Fruit fly (Drosophila melanogaster) whole organism, wandering third instar larva: ENCODE data around the gene wkd.
A peak's percentile ranks its signal among the peaks of the same experiment; 100 is the strongest.

Source experiments
- Abd-B ChIP-seq: fragments of >200 bp; optimal IDR thresholded peaks from 2 replicates; lab custom pipeline; 2017; ENCODE audit warnings: missing biosample characterization, missing genetic modification characterization
- CG32264 ChIP-seq: fragments of 200-800 bp; sonication (Bioruptor generic); optimal IDR thresholded peaks from 2 replicates; lab custom pipeline; 2016; ENCODE audit warnings: missing biosample characterization, missing genetic modification characterization
- CG9705 ChIP-seq: fragments of 200-800 bp; sonication (Bioruptor generic); optimal IDR thresholded peaks from 2 replicates; lab custom pipeline; 2018; ENCODE audit warnings: missing biosample characterization, mild to moderate bottlenecking, missing genetic modification characterization
- Dif ChIP-seq: fragments of 200-275, 200-300 bp; sonication (Bioruptor generic); optimal IDR thresholded peaks from 2 replicates; lab custom pipeline; 2018; ENCODE audit warnings: missing biosample characterization, missing genetic modification characterization; ENCODE audit not compliant: partially characterized antibody
- GATAd ChIP-seq: sonication (Bioruptor generic); optimal IDR thresholded peaks from 2 replicates; lab custom pipeline; 2016; ENCODE audit warnings: missing biosample characterization, missing genetic modification characterization
- HLH106 ChIP-seq: fragments of 200-800 bp; optimal IDR thresholded peaks from 3 replicates; lab custom pipeline; 2019; ENCODE audit warnings: missing biosample characterization, mild to moderate bottlenecking, missing genetic modification characterization, moderate library complexity
- Hnf4 ChIP-seq: fragments of 200-800 bp; sonication (Bioruptor generic); optimal IDR thresholded peaks from 2 replicates; lab custom pipeline; 2016; ENCODE audit warnings: missing biosample characterization, mild to moderate bottlenecking, missing genetic modification characterization
- Hr83 ChIP-seq: fragments of 200-300 bp; sonication (Bioruptor generic); optimal IDR thresholded peaks from 2 replicates; lab custom pipeline; 2016; ENCODE audit warnings: missing biosample characterization, mild to moderate bottlenecking, missing genetic modification characterization, moderate library complexity; ENCODE audit not compliant: poor library complexity, severe bottlenecking
- Jra ChIP-seq: sonication (Bioruptor generic); optimal IDR thresholded peaks from 2 replicates; lab custom pipeline; 2016; ENCODE audit warnings: missing biosample characterization, missing genetic modification characterization
- Mio ChIP-seq: sonication (Bioruptor generic); optimal IDR thresholded peaks from 2 replicates; lab custom pipeline; 2016; ENCODE audit warnings: missing biosample characterization, missing genetic modification characterization
- Myc ChIP-seq: fragments of >200 bp; optimal IDR thresholded peaks from 2 replicates; lab custom pipeline; 2017
- N ChIP-seq: fragments of >200 bp; optimal IDR thresholded peaks from 2 replicates; lab custom pipeline; 2018; ENCODE audit warnings: missing biosample characterization, missing external identifiers, missing genetic modification characterization
- OdsH ChIP-seq: fragments of 200-800 bp; sonication (Bioruptor generic); optimal IDR thresholded peaks from 2 replicates; lab custom pipeline; 2016; ENCODE audit warnings: missing biosample characterization, mild to moderate bottlenecking, missing genetic modification characterization
- Rel ChIP-seq, 2 experiments: fragments of 200-800 bp; sonication (Bioruptor generic) in 1 of 2; optimal IDR thresholded peaks; 2 replicates in 1 of 2; 3 replicates in 1 of 2; lab custom pipeline; 2016 to 2019; ENCODE audit warnings: mild to moderate bottlenecking in 2 of 2, missing biosample characterization in 2 of 2, missing genetic modification characterization in 2 of 2, moderate library complexity in 1 of 2
- Sp1 ChIP-seq: fragments of 200-800 bp; sonication (Bioruptor generic); optimal IDR thresholded peaks from 3 replicates; lab custom pipeline; 2019; ENCODE audit warnings: missing biosample characterization, mild to moderate bottlenecking, missing genetic modification characterization, moderate library complexity
- Vsx2 ChIP-seq: fragments of 200-300, 225-300 bp; sonication (Bioruptor generic); optimal IDR thresholded peaks from 2 replicates; lab custom pipeline; 2018; ENCODE audit warnings: missing biosample characterization, missing genetic modification characterization; ENCODE audit not compliant: partially characterized antibody
- br ChIP-seq: fragments of 200-800 bp; sonication (Bioruptor generic); optimal IDR thresholded peaks from 2 replicates; lab custom pipeline; 2016; ENCODE audit warnings: missing biosample characterization, missing genetic modification characterization
- brk ChIP-seq: fragments of 200-800 bp; sonication (Bioruptor generic); optimal IDR thresholded peaks from 2 replicates; lab custom pipeline; 2016; ENCODE audit warnings: missing biosample characterization, mild to moderate bottlenecking, missing genetic modification characterization
- dmrt93B ChIP-seq: fragments of 200-800 bp; sonication (Bioruptor generic); optimal IDR thresholded peaks from 2 replicates; lab custom pipeline; 2018; ENCODE audit warnings: missing biosample characterization, mild to moderate bottlenecking, missing genetic modification characterization
- dsf ChIP-seq: sonication (Bioruptor generic); optimal IDR thresholded peaks from 2 replicates; lab custom pipeline; 2016; ENCODE audit warnings: missing biosample characterization, missing genetic modification characterization, borderline replicate concordance
- ey ChIP-seq: fragments of 200-800 bp; sonication (Bioruptor generic); optimal IDR thresholded peaks from 2 replicates; lab custom pipeline; 2016; ENCODE audit warnings: missing biosample characterization, missing genetic modification characterization
- foxo ChIP-seq, 2 experiments: fragments of 200-800 bp; sonication (Bioruptor generic); optimal IDR thresholded peaks; 2 replicates in 1 of 2; 3 replicates in 1 of 2; lab custom pipeline; 2016 to 2017; ENCODE audit warnings: missing biosample characterization in 2 of 2, missing genetic modification characterization in 2 of 2
- h ChIP-seq: fragments of 200-800 bp; sonication (Bioruptor generic); optimal IDR thresholded peaks from 3 replicates; lab custom pipeline; 2016; ENCODE audit warnings: missing biosample characterization, mild to moderate bottlenecking, missing genetic modification characterization
- lola ChIP-seq: fragments of >200 bp; optimal IDR thresholded peaks from 2 replicates; lab custom pipeline; 2017; ENCODE audit warnings: missing biosample characterization, missing genetic modification characterization
- psq ChIP-seq: fragments of 200-800 bp; sonication (Bioruptor generic); optimal IDR thresholded peaks from 3 replicates; lab custom pipeline; 2017; ENCODE audit warnings: missing biosample characterization, mild to moderate bottlenecking, missing genetic modification characterization, moderate library complexity
- rgr ChIP-seq: fragments of 200-800 bp; sonication (Bioruptor generic); optimal IDR thresholded peaks from 3 replicates; lab custom pipeline; 2016; ENCODE audit warnings: missing biosample characterization, mild to moderate bottlenecking, missing genetic modification characterization
- sage ChIP-seq: fragments of 200-800 bp; sonication (Bioruptor generic); optimal IDR thresholded peaks from 2 replicates; lab custom pipeline; 2016; ENCODE audit warnings: missing biosample characterization, mild to moderate bottlenecking, missing genetic modification characterization
- sv ChIP-seq: fragments of 200-800 bp; sonication (Bioruptor generic); optimal IDR thresholded peaks from 3 replicates; lab custom pipeline; 2016; ENCODE audit warnings: missing biosample characterization, missing genetic modification characterization
- tai ChIP-seq: sonication (Bioruptor generic); optimal IDR thresholded peaks from 2 replicates; lab custom pipeline; 2016; ENCODE audit warnings: missing biosample characterization, missing genetic modification characterization
- usp ChIP-seq: fragments of >200 bp; optimal IDR thresholded peaks from 2 replicates; lab custom pipeline; 2017; ENCODE audit warnings: missing biosample characterization, missing genetic modification characterization
- woc ChIP-seq: sonication (Bioruptor generic); optimal IDR thresholded peaks from 2 replicates; lab custom pipeline; 2016; ENCODE audit warnings: missing biosample characterization, mild to moderate bottlenecking, missing genetic modification characterization

wkd gene

dm6 chr3R:11606679-11607078 lies 25.3 kb downstream of the wkd start:
- TF ChIP-seq tai (no peak), h (no peak), Myc (no peak), sage (GFP tag; lab: Kevin White, UChicago) (no peak), OdsH (GFP tag; lab: Kevin White, UChicago) (no peak), sv (GFP tag; lab: Kevin White, UChicago) (no peak), N (no peak), br (GFP tag; lab: Kevin White, UChicago) (no peak), psq (GFP tag; lab: Kevin White, UChicago) (no peak), GATAd (GFP tag; lab: Kevin White, UChicago) (no peak), CG32264 (no peak), brk (GFP tag; lab: Kevin White, UChicago) (no peak), Rel (GFP tag; optimal IDR thresholded peaks at IDR 0.05; lab: Kevin White, UChicago) (no peak), Rel (tag; optimal IDR thresholded peaks at IDR 0.05; lab: Kevin White, UChicago) (no peak), usp (GFP tag; lab: Kevin White, UChicago) (no peak)
- TF ChIP-seq, all 38 proteins: peak for 0

dm6 chr3R:11612467-11612866 lies 31.1 kb downstream of the wkd start:
- TF ChIP-seq Hnf4 (GFP tag; lab: Kevin White, UChicago) (no peak), Myc (no peak), foxo (GFP tag; optimal IDR thresholded peaks at IDR 0.05; lab: Kevin White, UChicago) (no peak), ey (no peak), Abd-B (GFP tag; lab: Kevin White, UChicago) (no peak), sv (GFP tag; lab: Kevin White, UChicago) (no peak), CG32264 (no peak)

- TF ChIP-seq HLH106 (tag; lab: Kevin White, UChicago): peak; percentile 49
- TF ChIP-seq woc (GFP tag; lab: Kevin White, UChicago): no peak
- TF ChIP-seq ey: peak; percentile 47
- peak; percentile 74 for TF ChIP-seq tai
- peak; percentile 21 for TF ChIP-seq br (GFP tag; lab: Kevin White, UChicago)
- peak; percentile 61 for TF ChIP-seq sv (GFP tag; lab: Kevin White, UChicago)
- no peak for TF ChIP-seq Mio (GFP tag; lab: Kevin White, UChicago)
- peak; percentile 52 for TF ChIP-seq Hr83 (GFP tag; lab: Kevin White, UChicago)
- no peak for TF ChIP-seq dsf
- peak; percentile 62 for TF ChIP-seq Hnf4 (GFP tag; lab: Kevin White, UChicago)
- peak; percentile 67 for TF ChIP-seq rgr (GFP tag; lab: Kevin White, UChicago)
- peak; percentile 40 for TF ChIP-seq psq (GFP tag; lab: Kevin White, UChicago)
- peak; percentile 63 for TF ChIP-seq h
- peak in 1 of 2 experiments; percentile 27 for TF ChIP-seq foxo (GFP tag; optimal IDR thresholded peaks at IDR 0.05; lab: Kevin White, UChicago)
- TF ChIP-seq sage (GFP tag; lab: Kevin White, UChicago): no peak
- TF ChIP-seq dmrt93B (GFP tag; lab: Kevin White, UChicago): peak; percentile 17
- TF ChIP-seq lola (GFP tag; lab: Kevin White, UChicago): no peak
- no peak for TF ChIP-seq Jra
- peak; percentile 75 for TF ChIP-seq Myc
- TF ChIP-seq OdsH (GFP tag; lab: Kevin White, UChicago): peak; percentile 63
- TF ChIP-seq CG9705: peak; percentile 0
- TF ChIP-seq, all 38 proteins: peak for 15
These were observed 32.1 kb downstream of the wkd start for dm6 chr3R:11613252-11614036.

dm6 chr3R:11614107-11614506 lies 32.7 kb downstream of the wkd start:
- TF ChIP-seq Vsx2 (GFP tag; lab: Kevin White, UChicago): no peak
- TF ChIP-seq Dif (GFP tag; lab: Kevin White, UChicago): no peak
- no peak for TF ChIP-seq CG32264
- TF ChIP-seq Sp1 (GFP tag; lab: Kevin White, UChicago): no peak
- no peak for TF ChIP-seq Hnf4 (GFP tag; lab: Kevin White, UChicago)
- TF ChIP-seq N: no peak
- no peak for TF ChIP-seq usp (GFP tag; lab: Kevin White, UChicago)
- no peak for TF ChIP-seq Hr83 (GFP tag; lab: Kevin White, UChicago)
- no peak for TF ChIP-seq woc (GFP tag; lab: Kevin White, UChicago)
- no peak for TF ChIP-seq rgr (GFP tag; lab: Kevin White, UChicago)
- no peak for TF ChIP-seq sv (GFP tag; lab: Kevin White, UChicago)
- no peak for TF ChIP-seq Jra
- no peak for TF ChIP-seq foxo (GFP tag; optimal IDR thresholded peaks at IDR 0.05; lab: Kevin White, UChicago)
- no peak for TF ChIP-seq Abd-B (GFP tag; lab: Kevin White, UChicago)
- no peak for TF ChIP-seq br (GFP tag; lab: Kevin White, UChicago)
- no peak for TF ChIP-seq GATAd (GFP tag; lab: Kevin White, UChicago)
- TF ChIP-seq Rel (GFP tag; optimal IDR thresholded peaks at IDR 0.05; lab: Kevin White, UChicago): no peak
- no peak for TF ChIP-seq Rel (tag; optimal IDR thresholded peaks at IDR 0.05; lab: Kevin White, UChicago)
- TF ChIP-seq, all 38 proteins: peak for 0
